Worm (Caenorhabditis elegans) whole organism, late embryonic: ENCODE data around the gene srpa-68.
A peak's percentile ranks its signal among the peaks of the same experiment; 100 is the strongest.

Source experiments
- C08G9.2 ChIP-seq: sonication (generic microtip); optimal IDR thresholded peaks from 2 replicates; lab custom pipeline; 2016; ENCODE audit warnings: mild to moderate bottlenecking, missing genetic modification characterization, moderate library complexity, missing compliant biosample characterization
- C38D4.7 ChIP-seq: fragments of 200-800 bp; sonication (Bioruptor generic); optimal IDR thresholded peaks from 2 replicates; lab custom pipeline; 2018; ENCODE audit warnings: mild to moderate bottlenecking, missing genetic modification characterization, moderate library complexity, missing compliant biosample characterization
- K02D7.2 ChIP-seq: sonication (generic microtip); optimal IDR thresholded peaks from 2 replicates; lab custom pipeline; 2017; ENCODE audit warnings: mild to moderate bottlenecking, missing genetic modification characterization, missing compliant biosample characterization
- K09A11.1 ChIP-seq: sonication (generic microtip); optimal IDR thresholded peaks from 2 replicates; lab custom pipeline; 2017; ENCODE audit warnings: antibody characterized with exemption, mild to moderate bottlenecking, missing genetic modification characterization, missing compliant biosample characterization; ENCODE audit not compliant: insufficient read depth
- T23F11.4 ChIP-seq: fragments of 200-800 bp; sonication (Bioruptor generic); optimal IDR thresholded peaks from 2 replicates; lab custom pipeline; 2018; ENCODE audit warnings: mild to moderate bottlenecking, missing genetic modification characterization, missing compliant biosample characterization
- Y22D7AL.16 ChIP-seq: sonication (generic microtip); optimal IDR thresholded peaks from 2 replicates; lab custom pipeline; 2016; ENCODE audit warnings: missing genetic modification characterization, missing compliant biosample characterization
- ahr-1 ChIP-seq: sonication (generic microtip); optimal IDR thresholded peaks from 2 replicates; lab custom pipeline; 2016; ENCODE audit warnings: missing genetic modification characterization, missing compliant biosample characterization
- ceh-14 ChIP-seq: sonication (generic microtip); optimal IDR thresholded peaks from 2 replicates; lab custom pipeline; 2016; ENCODE audit warnings: missing genotype, missing genetic modification characterization, missing compliant biosample characterization
- ceh-19 ChIP-seq: fragments of 200-800 bp; sonication (Bioruptor generic); optimal IDR thresholded peaks from 2 replicates; lab custom pipeline; 2018; ENCODE audit warnings: mild to moderate bottlenecking, missing genetic modification characterization, missing compliant biosample characterization
- ceh-24 ChIP-seq: sonication (generic microtip); optimal IDR thresholded peaks from 2 replicates; lab custom pipeline; 2016; ENCODE audit warnings: mild to moderate bottlenecking, missing genetic modification characterization, missing compliant biosample characterization
- ceh-31 ChIP-seq: sonication (generic microtip); optimal IDR thresholded peaks from 2 replicates; lab custom pipeline; 2016; ENCODE audit warnings: missing genetic modification characterization, missing compliant biosample characterization
- ceh-48 ChIP-seq: sonication (generic microtip); optimal IDR thresholded peaks from 2 replicates; lab custom pipeline; 2016; ENCODE audit warnings: missing genetic modification characterization, inconsistent platforms, missing compliant biosample characterization
- ceh-9 ChIP-seq: sonication (generic microtip); optimal IDR thresholded peaks from 2 replicates; lab custom pipeline; 2016; ENCODE audit warnings: mild to moderate bottlenecking, missing genetic modification characterization, inconsistent platforms, missing compliant biosample characterization
- che-1 ChIP-seq: sonication (generic microtip); optimal IDR thresholded peaks from 2 replicates; lab custom pipeline; 2016; ENCODE audit warnings: mild to moderate bottlenecking, missing genetic modification characterization, missing compliant biosample characterization
- dmd-4 ChIP-seq: sonication (generic microtip); optimal IDR thresholded peaks from 2 replicates; lab custom pipeline; 2016; ENCODE audit warnings: borderline replicate concordance, missing genetic modification characterization, missing compliant biosample characterization
- dve-1 ChIP-seq: sonication (generic microtip); optimal IDR thresholded peaks from 2 replicates; lab custom pipeline; 2017; ENCODE audit warnings: antibody characterized with exemption, mild to moderate bottlenecking, missing genetic modification characterization, missing compliant biosample characterization
- elt-2 ChIP-seq: sonication (generic microtip); optimal IDR thresholded peaks from 2 replicates; lab custom pipeline; 2016; ENCODE audit warnings: missing genetic modification reagents, missing genetic modification characterization, missing compliant biosample characterization
- elt-4 ChIP-seq: sonication (generic microtip); optimal IDR thresholded peaks from 2 replicates; lab custom pipeline; 2016; ENCODE audit warnings: missing genetic modification characterization, missing compliant biosample characterization
- ets-4 ChIP-seq: sonication (generic microtip); optimal IDR thresholded peaks from 2 replicates; lab custom pipeline; 2016; ENCODE audit warnings: missing genetic modification characterization, missing compliant biosample characterization
- eyg-1 ChIP-seq: sonication (generic microtip); optimal IDR thresholded peaks from 2 replicates; lab custom pipeline; 2016; ENCODE audit warnings: missing genotype, missing genetic modification characterization, missing compliant biosample characterization
- fax-1 ChIP-seq: sonication (generic microtip); optimal IDR thresholded peaks from 2 replicates; lab custom pipeline; 2016; ENCODE audit warnings: missing genotype, missing genetic modification characterization, missing compliant biosample characterization
- fkh-10 ChIP-seq: fragments of 150-350 bp; optimal IDR thresholded peaks from 2 replicates; lab custom pipeline; 2014; ENCODE audit warnings: missing biosample characterization, missing genetic modification reagents, missing genetic modification characterization
- fkh-6 ChIP-seq: sonication (generic microtip); optimal IDR thresholded peaks from 2 replicates; lab custom pipeline; 2016; ENCODE audit warnings: missing genetic modification characterization, missing compliant biosample characterization
- gmeb-2 ChIP-seq: sonication (generic microtip); optimal IDR thresholded peaks from 2 replicates; lab custom pipeline; 2016; ENCODE audit warnings: missing genetic modification characterization, inconsistent platforms, missing compliant biosample characterization
- hlh-13 ChIP-seq: fragments of 200-800 bp; sonication (Bioruptor generic); optimal IDR thresholded peaks from 2 replicates; lab custom pipeline; 2018; ENCODE audit warnings: mild to moderate bottlenecking, missing genetic modification characterization, missing compliant biosample characterization
- hlh-15 ChIP-seq: sonication (generic microtip); optimal IDR thresholded peaks from 2 replicates; lab custom pipeline; 2016; ENCODE audit warnings: missing genetic modification characterization, missing compliant biosample characterization
- hlh-6 ChIP-seq: sonication (generic microtip); optimal IDR thresholded peaks from 2 replicates; lab custom pipeline; 2016; ENCODE audit warnings: missing genotype, missing genetic modification characterization, missing compliant biosample characterization
- hlh-8 ChIP-seq: sonication (generic microtip); optimal IDR thresholded peaks from 2 replicates; lab custom pipeline; 2016; ENCODE audit warnings: missing genotype, missing genetic modification characterization, missing compliant biosample characterization
- madf-2 ChIP-seq: sonication (generic microtip); optimal IDR thresholded peaks from 2 replicates; lab custom pipeline; 2017; ENCODE audit warnings: missing genetic modification characterization, missing compliant biosample characterization
- mec-3 ChIP-seq: sonication (generic microtip); optimal IDR thresholded peaks from 2 replicates; lab custom pipeline; 2016; ENCODE audit warnings: borderline replicate concordance, missing genetic modification characterization, missing compliant biosample characterization
- nfya-1 ChIP-seq: sonication (generic microtip); optimal IDR thresholded peaks from 2 replicates; lab custom pipeline; 2017; ENCODE audit warnings: missing genetic modification characterization, mild to moderate bottlenecking, missing compliant biosample characterization, antibody characterized with exemption, moderate library complexity
- nhr-11 ChIP-seq: fragments of 150-350 bp; optimal IDR thresholded peaks from 2 replicates; lab custom pipeline; 2014; ENCODE audit warnings: missing biosample characterization, missing genetic modification characterization
- pat-9 ChIP-seq: fragments of 200-800 bp; sonication (Bioruptor generic); optimal IDR thresholded peaks from 2 replicates; lab custom pipeline; 2018; ENCODE audit warnings: mild to moderate bottlenecking, missing genetic modification characterization, moderate library complexity, missing compliant biosample characterization
- pax-1 ChIP-seq: fragments of 150-350 bp; optimal IDR thresholded peaks from 2 replicates; lab custom pipeline; 2014; ENCODE audit warnings: missing biosample characterization, missing genetic modification characterization
- pha-2 ChIP-seq: sonication (generic microtip); optimal IDR thresholded peaks from 2 replicates; lab custom pipeline; 2017; ENCODE audit warnings: mild to moderate bottlenecking, missing genetic modification characterization, missing compliant biosample characterization
- pqm-1 ChIP-seq: sonication (generic microtip); optimal IDR thresholded peaks from 2 replicates; lab custom pipeline; 2016; ENCODE audit warnings: missing genetic modification characterization, missing compliant biosample characterization
- pros-1 ChIP-seq: fragments of 150-350 bp; optimal IDR thresholded peaks from 2 replicates; lab custom pipeline; 2014; ENCODE audit warnings: missing biosample characterization, missing genetic modification reagents, missing genetic modification characterization
- ref-2 ChIP-seq: sonication (generic microtip); optimal IDR thresholded peaks from 2 replicates; lab custom pipeline; 2016; ENCODE audit warnings: missing genetic modification characterization, missing compliant biosample characterization
- sdc-2 ChIP-seq: sonication (generic microtip); optimal IDR thresholded peaks from 2 replicates; lab custom pipeline; 2016; ENCODE audit warnings: missing genotype, missing genetic modification characterization, missing compliant biosample characterization
- sox-4 ChIP-seq: sonication (generic microtip); optimal IDR thresholded peaks from 2 replicates; lab custom pipeline; 2017; ENCODE audit warnings: mild to moderate bottlenecking, missing genetic modification characterization, inconsistent platforms, missing compliant biosample characterization
- ttx-3 ChIP-seq: sonication (generic microtip); optimal IDR thresholded peaks from 2 replicates; lab custom pipeline; 2016; ENCODE audit warnings: missing genetic modification reagents, missing genetic modification characterization, missing compliant biosample characterization
- zip-5 ChIP-seq: sonication (generic microtip); optimal IDR thresholded peaks from 2 replicates; lab custom pipeline; 2016; ENCODE audit warnings: missing genetic modification characterization, missing compliant biosample characterization

srpa-68 gene

ce11 chrV:12252272-12252671 lies 39.2 kb downstream of the srpa-68 start, which contains the start of gene lrx-1:
Gene lrx-1, plus strand, starts transcription at chrV:12252572.
- TF ChIP-seq fax-1 (no peak), madf-2 (tag; lab: Kevin White, UChicago) (no peak), ceh-48 (tag; lab: Kevin White, UChicago) (no peak), elt-2 (tag; lab: Kevin White, UChicago) (no peak), ttx-3 (tag; lab: Kevin White, UChicago) (no peak), Y22D7AL.16 (tag; lab: Kevin White, UChicago) (no peak), ref-2 (tag; lab: Kevin White, UChicago) (no peak), pqm-1 (tag; lab: Kevin White, UChicago) (no peak), che-1 (tag; lab: Kevin White, UChicago) (no peak), dve-1 (no peak), fkh-10 (GFP tag; lab: Kevin White, UChicago) (no peak), nfya-1 (tag; lab: Kevin White, UChicago) (no peak), zip-5 (tag; lab: Kevin White, UChicago) (no peak), ceh-24 (no peak), nhr-11 (tag; lab: Kevin White, UChicago) (no peak), K09A11.1 (tag; lab: Kevin White, UChicago) (no peak)

ce11 chrV:12251041-12251440 lies 40.4 kb downstream of the srpa-68 start, which contains the start of gene T04H1.5:
Gene T04H1.5, plus strand, starts transcription at chrV:12251341.
- TF ChIP-seq pros-1 (tag; lab: Kevin White, UChicago): no peak
- no peak for TF ChIP-seq ceh-31 (tag; lab: Kevin White, UChicago)
- TF ChIP-seq ets-4 (tag; lab: Kevin White, UChicago): no peak
- no peak for TF ChIP-seq dmd-4 (tag; lab: Kevin White, UChicago)
- TF ChIP-seq fkh-10 (GFP tag; lab: Kevin White, UChicago): no peak
- no peak for TF ChIP-seq hlh-6 (tag; lab: Kevin White, UChicago)
- no peak for TF ChIP-seq hlh-13 (GFP tag; lab: Kevin White, UChicago)
- no peak for TF ChIP-seq ttx-3 (tag; lab: Kevin White, UChicago)
- no peak for TF ChIP-seq pat-9
- TF ChIP-seq elt-2 (tag; lab: Kevin White, UChicago): no peak
- no peak for TF ChIP-seq madf-2 (tag; lab: Kevin White, UChicago)
- no peak for TF ChIP-seq T23F11.4 (GFP tag; lab: Kevin White, UChicago)
- no peak for TF ChIP-seq pax-1 (tag; lab: Kevin White, UChicago)
- TF ChIP-seq K02D7.2 (tag; lab: Kevin White, UChicago): no peak
- no peak for TF ChIP-seq sox-4 (tag; lab: Kevin White, UChicago)
- no peak for TF ChIP-seq pha-2 (tag; lab: Kevin White, UChicago)
- TF ChIP-seq ahr-1 (tag; lab: Kevin White, UChicago): no peak
- no peak for TF ChIP-seq hlh-15 (tag; lab: Kevin White, UChicago)
- no peak for TF ChIP-seq C08G9.2 (tag; lab: Kevin White, UChicago)
- TF ChIP-seq, all 69 proteins: peak for 0

- TF ChIP-seq fkh-6 (no peak), ceh-48 (tag; lab: Kevin White, UChicago) (peak; percentile 1)
- TF ChIP-seq, all 69 proteins: peak for 1
Measured at ce11 chrV:12245777-12246452, 45.5 kb downstream of the srpa-68 start.

- TF ChIP-seq C38D4.7 (GFP tag; lab: Kevin White, UChicago) (no peak), eyg-1 (tag; lab: Kevin White, UChicago) (no peak), mec-3 (tag; lab: Kevin White, UChicago) (no peak), hlh-8 (tag; lab: Kevin White, UChicago) (no peak), elt-4 (tag; lab: Kevin White, UChicago) (no peak), K09A11.1 (tag; lab: Kevin White, UChicago) (no peak), sdc-2 (no peak), ceh-14 (tag; lab: Kevin White, UChicago) (no peak), che-1 (tag; lab: Kevin White, UChicago) (no peak), ceh-19 (GFP tag; lab: Kevin White, UChicago) (no peak), pros-1 (tag; lab: Kevin White, UChicago) (no peak), ttx-3 (tag; lab: Kevin White, UChicago) (no peak), ceh-9 (no peak), nfya-1 (tag; lab: Kevin White, UChicago) (no peak), Y22D7AL.16 (tag; lab: Kevin White, UChicago) (no peak), pha-2 (tag; lab: Kevin White, UChicago) (no peak), ahr-1 (tag; lab: Kevin White, UChicago) (no peak), pqm-1 (tag; lab: Kevin White, UChicago) (no peak), T23F11.4 (GFP tag; lab: Kevin White, UChicago) (no peak), gmeb-2 (tag; lab: Kevin White, UChicago) (no peak)
- TF ChIP-seq, all 69 proteins: peak for 0
Measured at ce11 chrV:12244980-12245742, 46.3 kb downstream of the srpa-68 start, which contains the start of the genes T04H1.13, slfl-5 and rad-50. Gene T04H1.13, minus strand, starts transcription at chrV:12245030. Gene slfl-5, minus strand, starts transcription at chrV:12245044. Gene rad-50, plus strand, starts transcription at chrV:12245646.
